Worm (Caenorhabditis elegans): Measurements from ENCODE around the gene lido-12.

ce11 chrII:3038453-3038909 is 32.9 kb downstream of the lido-12 start, which contains the start of the genes B0454.26 and B0454.5:
- TF ChIP-seq elt-2 (tag; optimal IDR thresholded peaks at IDR 0.05): no peak
- TF ChIP-seq nhr-12 (tag; optimal IDR thresholded peaks at IDR 0.05): no peak
- TF ChIP-seq ama-1 (optimal IDR thresholded peaks at IDR 0.05): no peak
- no peak for TF ChIP-seq mdl-1 (tag; optimal IDR thresholded peaks at IDR 0.05)
- TF ChIP-seq ceh-82 (tag; optimal IDR thresholded peaks at IDR 0.05): no peak
- no peak for TF ChIP-seq lin-15B (tag; optimal IDR thresholded peaks at IDR 0.05)
- no peak for TF ChIP-seq efl-3 (GFP tag; optimal IDR thresholded peaks at IDR 0.05)
- no peak for TF ChIP-seq ces-1 (GFP tag; optimal IDR thresholded peaks at IDR 0.05)
- TF ChIP-seq hlh-17 (GFP tag; optimal IDR thresholded peaks at IDR 0.05; ENCODE audit: borderline replicate concordance): no peak
